Worm (Caenorhabditis elegans): ENCODE measurements around the gene dod-3.

DNA sequence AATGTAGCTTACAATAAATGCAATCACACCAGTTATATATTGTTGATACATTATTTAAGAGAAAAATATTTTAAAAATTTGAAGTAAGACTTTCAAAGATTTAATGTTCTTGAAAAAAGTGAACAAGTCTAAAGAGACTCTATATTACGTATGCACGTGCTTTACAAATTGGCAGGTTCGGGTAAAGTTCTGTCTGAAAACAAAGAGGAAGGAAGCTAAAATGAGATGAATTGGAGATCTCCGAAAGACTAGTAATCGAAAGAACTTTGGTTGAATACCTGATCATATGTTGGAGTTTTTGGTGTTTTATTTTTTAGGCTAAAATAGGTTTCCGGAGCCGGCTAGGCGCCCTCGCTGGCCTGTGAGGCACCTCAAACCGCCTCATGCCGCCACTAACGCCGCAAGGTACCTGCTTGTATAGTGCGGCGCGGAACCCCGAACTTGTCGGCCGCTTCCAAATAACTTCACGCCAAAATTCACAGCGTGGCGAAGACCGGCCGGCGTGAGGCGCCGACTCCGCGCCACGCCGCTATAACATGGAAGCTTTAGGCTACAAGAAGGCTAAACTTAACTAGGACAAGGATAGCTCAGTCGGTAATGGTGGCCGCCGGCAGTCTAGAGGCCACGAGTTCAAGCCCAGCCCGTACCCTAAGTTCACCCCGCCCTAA, 26.5 kb upstream of the dod-3 start, which contains the start of gene srx-28:
- TF ChIP-seq nhr-76 (tag; optimal IDR thresholded peaks at IDR 0.05) (no peak), zag-1 (tag; optimal IDR thresholded peaks at IDR 0.05) (no peak), unc-62 (GFP tag; optimal IDR thresholded peaks at IDR 0.05) (no peak), egl-27 (tag; optimal IDR thresholded peaks at IDR 0.05) (no peak), unc-86 (tag; optimal IDR thresholded peaks at IDR 0.05) (no peak), nhr-77 (tag; optimal IDR thresholded peaks at IDR 0.05) (no peak), sup-37 (GFP tag; optimal IDR thresholded peaks at IDR 0.05) (no peak), nhr-47 (tag; optimal IDR thresholded peaks at IDR 0.05) (no peak), lin-15B (tag; optimal IDR thresholded peaks at IDR 0.05) (no peak)

Data from whole organism, L1 larva.